Fruit fly (Drosophila melanogaster): Measurements from ENCODE around the gene Sirt1.
A peak's percentile ranks its signal among the peaks of the same experiment; 100 is the strongest.
"Not testable (repeated sequence)": the region's sequence is repeated elsewhere in the genome, so short reads cannot be mapped to it uniquely, and the experiment has no call there.

Gene Sirt1

DNA sequence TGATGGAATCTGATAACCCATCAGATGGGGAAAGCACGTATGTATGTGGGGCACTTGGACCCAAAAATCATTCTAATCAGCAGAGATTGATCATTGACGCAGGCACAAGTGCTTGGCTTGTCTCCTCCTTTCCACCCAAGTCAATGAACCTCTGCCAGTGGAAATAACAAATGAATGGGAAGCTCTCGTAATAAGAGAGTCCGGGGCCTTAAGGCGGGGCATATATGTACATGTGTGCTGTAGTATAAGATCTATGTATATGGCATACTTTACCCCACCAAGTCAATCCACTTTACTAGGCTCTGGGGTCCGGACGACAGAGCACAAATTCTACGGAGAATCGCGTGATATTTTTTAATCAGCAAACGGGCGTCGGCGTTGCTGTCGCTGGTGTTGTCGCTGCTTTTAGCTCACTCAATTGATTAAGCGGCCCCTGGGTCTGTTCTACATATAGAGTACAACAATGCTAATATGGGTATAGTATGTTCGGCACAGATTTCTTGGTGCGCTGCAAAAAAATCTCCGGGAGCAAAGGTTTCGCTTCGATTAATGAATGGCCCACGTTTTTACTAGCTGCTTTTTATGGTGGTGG, 40.8 kb downstream of the Sirt1 start:
- peak; percentile 26 for TF ChIP-seq CG17801 (GFP tag; optimal IDR thresholded peaks at IDR 0.05; ENCODE audit: partially characterized antibody)

DNA sequence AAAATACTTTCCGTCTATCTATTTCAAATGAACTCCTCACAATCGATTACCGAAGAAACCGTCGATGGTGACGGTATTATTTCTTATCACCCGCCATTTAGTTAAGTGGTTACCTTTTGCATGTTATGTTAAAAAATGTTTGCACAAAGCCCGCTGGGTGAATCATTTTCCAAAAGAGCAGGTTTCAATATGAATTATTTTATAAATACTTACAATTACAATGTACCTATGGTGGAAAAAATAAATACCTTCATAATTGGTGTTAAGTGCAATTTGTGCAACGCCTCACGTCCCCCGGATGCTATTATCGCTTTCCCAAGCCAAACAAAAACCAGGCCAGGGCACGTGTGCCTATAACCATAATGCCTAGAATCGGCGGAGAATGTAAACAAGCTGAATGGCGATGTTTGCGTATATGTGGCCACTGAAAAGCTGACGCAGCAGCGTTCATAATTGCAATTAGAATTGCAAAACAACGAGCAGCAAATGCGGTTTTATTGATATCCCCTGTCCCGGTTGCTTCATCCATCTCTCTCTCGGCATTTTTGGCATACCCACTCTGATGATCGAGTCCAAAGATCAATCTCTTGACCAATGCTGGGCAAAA, 41.6 kb downstream of the Sirt1 start:
- TF ChIP-seq CG17801 (GFP tag; optimal IDR thresholded peaks at IDR 0.05; ENCODE audit: partially characterized antibody), result peak; percentile 41

DNA sequence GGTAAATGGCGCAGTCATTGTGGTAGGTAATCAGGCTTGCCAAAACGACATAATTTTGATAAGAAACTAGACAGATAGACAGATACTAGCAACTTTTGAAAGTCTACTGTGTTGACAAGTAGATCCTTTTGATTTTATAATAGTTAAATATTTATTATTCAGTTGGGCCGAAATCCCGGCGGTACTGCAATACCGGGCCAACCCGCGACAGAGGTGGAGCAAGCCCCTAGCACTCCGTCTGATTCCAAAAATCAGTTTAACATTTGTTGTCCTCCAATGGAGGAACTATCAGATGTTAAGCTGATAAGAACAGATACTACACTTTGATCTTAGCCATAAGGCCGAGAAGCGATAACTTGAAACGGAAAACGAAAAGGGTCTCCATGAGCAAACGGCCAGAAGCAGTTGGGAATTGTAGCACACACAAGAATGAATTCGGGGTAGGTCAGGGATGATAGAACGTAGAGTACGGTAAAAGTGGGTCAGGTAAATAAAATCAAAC, 46.5 kb downstream of the Sirt1 start, which contains the start of gene CG15482:
Gene CG15482, minus strand, starts transcription at position 51 of the 502 bp plus-strand sequence.
- TF ChIP-seq CG17801 (GFP tag; optimal IDR thresholded peaks at IDR 0.05; ENCODE audit: partially characterized antibody), result not testable (repeated sequence)

DNA sequence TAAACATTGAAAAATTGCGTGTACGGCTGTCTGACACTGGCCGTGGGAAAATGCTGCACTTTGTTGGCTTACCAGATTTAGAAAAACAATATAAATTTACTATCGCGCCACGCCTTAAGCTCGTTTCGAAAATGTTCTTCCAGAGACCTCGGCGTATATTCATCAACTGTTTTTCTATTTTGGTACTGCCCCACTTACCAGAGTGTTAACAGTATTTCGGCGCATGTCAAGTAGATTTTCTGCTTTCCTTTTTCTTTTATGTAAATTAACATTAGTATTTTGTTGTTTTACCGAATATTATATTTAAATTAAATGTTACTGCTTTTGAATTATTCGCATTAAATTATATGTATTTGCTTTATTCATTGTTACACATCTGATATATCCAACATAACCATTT, 49.6 kb downstream of the Sirt1 start, which contains the start of gene kek4:
Gene kek4, minus strand, starts transcription at position 341 of the 400 bp plus-strand sequence.
- TF ChIP-seq CG17801 (GFP tag; optimal IDR thresholded peaks at IDR 0.05; ENCODE audit: partially characterized antibody), result no peak

DNA sequence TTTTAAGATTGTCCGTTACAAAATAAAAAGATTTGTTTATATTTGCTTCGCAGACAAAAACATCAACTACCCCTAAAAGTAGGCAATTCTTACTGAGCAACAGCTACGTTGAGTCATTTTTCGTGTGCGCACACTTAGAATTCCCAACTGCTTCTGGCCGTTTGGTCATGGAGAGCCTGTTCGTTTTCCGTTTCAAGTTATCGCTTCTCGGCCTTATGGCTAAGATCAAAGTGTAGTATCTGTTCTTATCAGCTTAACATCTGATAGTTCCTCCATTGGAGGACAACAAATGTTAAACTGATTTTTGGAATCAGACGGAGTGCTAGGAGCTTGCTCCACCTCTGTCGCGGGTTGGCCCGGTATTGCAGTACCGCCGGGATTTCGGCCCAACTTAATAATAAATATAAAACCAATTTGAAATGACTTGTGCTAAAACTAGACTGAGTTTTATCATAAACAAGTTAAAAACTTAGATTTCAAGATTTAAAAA, 50.3 kb downstream of the Sirt1 start:
- peak; percentile 25 for TF ChIP-seq CG17801 (GFP tag; optimal IDR thresholded peaks at IDR 0.05; ENCODE audit: partially characterized antibody)
